Worm (Caenorhabditis elegans) whole organism, L1 larva: ENCODE results near the gene svop-1.

Source experiments
- aha-1 ChIP-seq: fragments of 150-350 bp; optimal IDR thresholded peaks from 2 replicates; lab custom pipeline; 2014; ENCODE audit warnings: missing biosample characterization, missing genetic modification characterization
- ceh-82 ChIP-seq, 3 experiments: fragments of 150-350 bp in 1 of 3; sonication (generic microtip) in 2 of 3; optimal IDR thresholded peaks; 2 replicates each; lab custom pipeline; 2014 to 2017; ENCODE audit warnings: missing biosample characterization in 3 of 3, missing genetic modification characterization in 3 of 3
- nhr-85 ChIP-seq: sonication (generic microtip); peaks from one replicate; lab custom pipeline; 2016; ENCODE audit warnings: missing genetic modification characterization, inconsistent platforms, missing compliant biosample characterization
- skn-1 ChIP-seq: fragments of 150-350 bp; optimal IDR thresholded peaks from 2 replicates; lab custom pipeline; 2014; ENCODE audit warnings: missing biosample characterization, missing genetic modification characterization

ce11 chrIII:8869663-8870062 lies 15.6 kb downstream of the svop-1 start:
- TF ChIP-seq ceh-82 (tag; optimal IDR thresholded peaks at IDR 0.05; lab: Kevin White, UChicago) (no peak), aha-1 (tag; lab: Kevin White, UChicago) (no peak), skn-1 (tag; lab: Kevin White, UChicago) (no peak), nhr-85 (tag; lab: Kevin White, UChicago) (no peak)
